Worm (Caenorhabditis elegans): Measurements from ENCODE around the gene F31B12.3.

Gene F31B12.3

DNA sequence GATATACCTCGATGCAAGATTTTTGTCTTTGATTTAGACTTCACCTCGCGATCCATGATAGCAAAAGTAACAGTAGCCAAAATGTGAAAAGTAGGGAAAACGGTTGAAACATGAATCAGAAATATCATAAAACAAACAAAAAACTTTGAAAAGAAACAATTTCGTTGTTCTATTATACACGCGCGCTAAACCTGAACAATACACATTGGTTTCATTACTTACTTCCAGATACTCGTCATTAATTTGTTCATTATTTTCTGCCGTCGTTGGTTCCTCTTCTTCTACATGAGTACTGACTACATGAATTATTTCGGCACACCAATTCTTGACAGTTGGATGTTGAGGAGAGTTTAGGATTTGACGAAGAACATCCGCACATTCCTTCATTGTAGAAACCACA, at the start of gene F31B12.3:
Gene F31B12.3 (minus strand): TSS at position 101 of the 400 bp plus-strand sequence.
- TF ChIP-seq tra-4 (tag; optimal IDR thresholded peaks at IDR 0.05) (no peak), F13C5.2 (tag; optimal IDR thresholded peaks at IDR 0.05) (no peak), tbx-11 (GFP tag; IDR thresholded peaks at IDR 0.05) (no peak), tbx-37 (GFP tag; conservative IDR thresholded peaks at IDR 0.05) (no peak), B0310.2 (tag; optimal IDR thresholded peaks at IDR 0.05) (no peak), flt-1 (GFP tag; IDR thresholded peaks at IDR 0.05) (no peak), scrt-1 (GFP tag; IDR thresholded peaks at IDR 0.05) (no peak), ets-7 (tag; optimal IDR thresholded peaks at IDR 0.05) (no peak), hnd-1 (tag; optimal IDR thresholded peaks at IDR 0.05) (no peak), sea-1 (GFP tag; conservative IDR thresholded peaks at IDR 0.05) (no peak)

DNA sequence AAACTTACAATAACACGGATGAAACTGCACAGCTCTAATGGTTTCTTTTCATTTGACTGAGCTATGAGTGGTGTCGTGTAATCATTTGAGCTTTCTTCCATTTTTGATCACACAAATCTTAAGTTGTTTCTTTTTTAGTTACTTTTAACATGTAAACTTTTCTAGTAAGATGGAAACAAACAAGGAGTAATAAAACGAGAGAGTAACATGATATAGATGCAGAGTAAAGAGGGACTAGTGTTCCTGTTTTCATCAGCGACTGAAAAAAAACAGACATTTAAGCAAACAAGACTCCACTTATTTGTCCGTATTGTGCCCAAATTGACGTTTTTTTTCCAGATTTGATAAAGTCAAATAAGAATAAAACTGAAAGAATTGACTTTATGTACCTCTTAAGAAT, 49.7 kb upstream of the F31B12.3 start, which contains the start of gene pgp-7:
Gene pgp-7 (minus strand): TSS at position 101 of the 400 bp plus-strand sequence.
- no peak for TF ChIP-seq B0310.2 (tag; optimal IDR thresholded peaks at IDR 0.05)
- TF ChIP-seq pes-1 (GFP tag; IDR thresholded peaks at IDR 0.05) = no peak
- no peak for TF ChIP-seq hmbx-1 (tag; optimal IDR thresholded peaks at IDR 0.05)
- no peak for TF ChIP-seq tra-4 (tag; optimal IDR thresholded peaks at IDR 0.05)
- no peak for TF ChIP-seq ceh-36 (tag; optimal IDR thresholded peaks at IDR 0.05)
- TF ChIP-seq tbx-37 (GFP tag; conservative IDR thresholded peaks at IDR 0.05) = no peak
- no peak for TF ChIP-seq flt-1 (GFP tag; IDR thresholded peaks at IDR 0.05)

DNA sequence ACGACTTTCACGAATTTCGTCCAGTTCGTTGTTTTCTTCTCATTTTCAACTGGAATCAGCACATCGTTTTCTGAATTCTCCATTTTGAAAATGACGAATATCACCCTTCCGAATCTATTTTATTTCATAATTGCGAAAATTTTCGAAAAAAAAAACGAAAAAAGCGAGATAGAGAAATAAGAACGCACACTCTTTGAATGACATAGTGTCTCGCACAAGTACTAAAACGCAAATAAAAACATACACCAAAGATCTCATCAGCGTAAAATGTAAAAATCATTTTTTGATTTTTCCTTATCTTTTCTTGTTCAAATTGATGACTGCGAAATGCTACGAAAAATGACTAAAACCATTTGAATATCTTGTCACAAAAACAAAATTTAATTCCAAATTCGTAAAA, 43.9 kb upstream of the F31B12.3 start, which contains the start of gene pgp-8:
Gene pgp-8 (minus strand): TSS at position 101 of the 400 bp plus-strand sequence.
- no peak for TF ChIP-seq flt-1 (GFP tag; IDR thresholded peaks at IDR 0.05)
- TF ChIP-seq B0310.2 (tag; optimal IDR thresholded peaks at IDR 0.05) = no peak
- no peak for TF ChIP-seq tbx-11 (GFP tag; IDR thresholded peaks at IDR 0.05)
- TF ChIP-seq tra-4 (tag; optimal IDR thresholded peaks at IDR 0.05) = no peak
- no peak for TF ChIP-seq hmg-4 (GFP tag; optimal IDR thresholded peaks at IDR 0.05)
- no peak for TF ChIP-seq aly-1 (tag; optimal IDR thresholded peaks at IDR 0.05)
- no peak for TF ChIP-seq hmbx-1 (tag; optimal IDR thresholded peaks at IDR 0.05)
- TF ChIP-seq ets-7 (tag; optimal IDR thresholded peaks at IDR 0.05) = no peak
- no peak for TF ChIP-seq pes-1 (GFP tag; IDR thresholded peaks at IDR 0.05)
- TF ChIP-seq tbx-37 (GFP tag; conservative IDR thresholded peaks at IDR 0.05) = no peak
- TF ChIP-seq scrt-1 (GFP tag; IDR thresholded peaks at IDR 0.05) = no peak
- TF ChIP-seq ama-1 (optimal IDR thresholded peaks at IDR 0.05) = no peak
- TF ChIP-seq sea-1 (GFP tag; conservative IDR thresholded peaks at IDR 0.05) = no peak
- no peak for TF ChIP-seq F13C5.2 (tag; optimal IDR thresholded peaks at IDR 0.05)
- TF ChIP-seq ceh-13 (GFP tag; optimal IDR thresholded peaks at IDR 0.05) = no peak
- TF ChIP-seq ceh-36 (tag; optimal IDR thresholded peaks at IDR 0.05) = no peak
- TF ChIP-seq hnd-1 (tag; optimal IDR thresholded peaks at IDR 0.05) = no peak

DNA sequence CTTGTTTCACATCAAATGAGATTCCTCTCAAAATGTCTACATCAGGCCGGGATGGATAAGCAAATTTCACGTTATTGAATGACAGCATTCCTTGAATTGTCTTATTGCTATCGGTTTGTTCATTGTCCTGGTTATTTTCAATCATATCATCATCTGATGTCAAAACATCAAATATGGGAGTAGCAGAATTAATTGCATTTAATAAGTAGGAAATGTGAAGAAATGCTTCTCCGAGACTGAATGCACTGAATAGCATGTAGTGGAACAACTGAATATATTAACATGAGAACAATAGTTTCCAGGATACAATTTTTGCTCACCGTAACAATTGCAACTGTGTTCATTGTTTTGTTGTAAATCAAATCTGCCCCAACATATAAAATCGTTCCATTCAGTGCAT, 42.2 kb upstream of the F31B12.3 start:
- no peak for TF ChIP-seq flt-1 (GFP tag; IDR thresholded peaks at IDR 0.05)
- no peak for TF ChIP-seq tbx-37 (GFP tag; conservative IDR thresholded peaks at IDR 0.05)
- TF ChIP-seq tra-4 (tag; optimal IDR thresholded peaks at IDR 0.05) = no peak
- TF ChIP-seq ceh-36 (tag; optimal IDR thresholded peaks at IDR 0.05) = no peak
- no peak for TF ChIP-seq scrt-1 (GFP tag; IDR thresholded peaks at IDR 0.05)
- no peak for TF ChIP-seq B0310.2 (tag; optimal IDR thresholded peaks at IDR 0.05)
- TF ChIP-seq hmg-4 (GFP tag; optimal IDR thresholded peaks at IDR 0.05) = no peak
- TF ChIP-seq aly-1 (tag; optimal IDR thresholded peaks at IDR 0.05) = no peak

DNA sequence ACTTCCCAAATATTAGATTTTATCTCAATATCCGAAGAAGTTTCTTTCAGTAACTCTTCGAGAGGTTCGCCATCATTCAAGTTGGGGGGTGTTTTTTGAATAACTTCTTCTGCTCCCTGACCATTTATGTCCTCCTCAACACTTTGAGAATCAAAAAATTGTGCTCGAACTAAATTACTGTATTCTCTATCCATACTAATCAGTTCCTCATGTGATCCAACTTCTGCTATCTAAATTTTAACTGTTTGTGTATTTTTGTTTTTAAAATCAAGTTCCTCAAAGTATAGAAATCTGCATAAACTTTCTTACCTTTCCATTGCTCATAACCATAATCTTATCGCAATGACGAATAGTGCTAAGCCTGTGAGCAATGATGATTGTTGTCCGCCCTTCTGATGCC, 41.3 kb upstream of the F31B12.3 start:
- TF ChIP-seq F13C5.2 (tag; optimal IDR thresholded peaks at IDR 0.05) (no peak), tbx-37 (GFP tag; conservative IDR thresholded peaks at IDR 0.05) (no peak), aly-1 (tag; optimal IDR thresholded peaks at IDR 0.05) (no peak), hmbx-1 (tag; optimal IDR thresholded peaks at IDR 0.05) (no peak), ets-7 (tag; optimal IDR thresholded peaks at IDR 0.05) (no peak), scrt-1 (GFP tag; IDR thresholded peaks at IDR 0.05) (no peak), tra-4 (tag; optimal IDR thresholded peaks at IDR 0.05) (no peak), flt-1 (GFP tag; IDR thresholded peaks at IDR 0.05) (no peak), hmg-4 (GFP tag; optimal IDR thresholded peaks at IDR 0.05) (no peak), ceh-36 (tag; optimal IDR thresholded peaks at IDR 0.05) (no peak), ama-1 (optimal IDR thresholded peaks at IDR 0.05) (no peak), ceh-13 (GFP tag; optimal IDR thresholded peaks at IDR 0.05) (no peak), tbx-11 (GFP tag; IDR thresholded peaks at IDR 0.05) (no peak), pes-1 (GFP tag; IDR thresholded peaks at IDR 0.05) (no peak), B0310.2 (tag; optimal IDR thresholded peaks at IDR 0.05) (no peak), hnd-1 (tag; optimal IDR thresholded peaks at IDR 0.05) (no peak), sea-1 (GFP tag; conservative IDR thresholded peaks at IDR 0.05) (no peak)

DNA sequence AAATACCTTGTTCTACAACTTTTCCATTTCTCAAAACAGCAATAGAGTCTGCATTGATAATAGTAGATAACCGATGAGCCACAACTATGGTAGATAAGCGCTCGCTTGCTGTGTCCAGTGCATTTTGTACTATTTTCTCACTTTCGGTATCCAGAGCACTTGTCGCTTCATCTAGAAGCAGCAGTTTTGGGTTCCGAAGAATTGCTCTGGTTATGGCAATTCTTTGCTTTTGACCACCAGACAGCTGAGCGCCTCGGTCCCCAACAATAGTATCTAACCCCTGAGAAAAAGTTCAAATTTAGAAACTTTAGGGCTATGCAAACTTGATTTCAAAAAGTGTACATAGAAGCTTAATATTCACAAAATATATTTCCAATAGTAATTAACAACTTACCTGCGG, 39.2 kb upstream of the F31B12.3 start:
- TF ChIP-seq pes-1 (GFP tag; IDR thresholded peaks at IDR 0.05) (no peak), tbx-37 (GFP tag; conservative IDR thresholded peaks at IDR 0.05) (no peak), tbx-11 (GFP tag; IDR thresholded peaks at IDR 0.05) (no peak), hmg-4 (GFP tag; optimal IDR thresholded peaks at IDR 0.05) (no peak), hnd-1 (tag; optimal IDR thresholded peaks at IDR 0.05) (no peak), ama-1 (optimal IDR thresholded peaks at IDR 0.05) (no peak), scrt-1 (GFP tag; IDR thresholded peaks at IDR 0.05) (no peak), ceh-13 (GFP tag; optimal IDR thresholded peaks at IDR 0.05) (no peak), sea-1 (GFP tag; conservative IDR thresholded peaks at IDR 0.05) (no peak), tra-4 (tag; optimal IDR thresholded peaks at IDR 0.05) (no peak), F13C5.2 (tag; optimal IDR thresholded peaks at IDR 0.05) (no peak), ets-7 (tag; optimal IDR thresholded peaks at IDR 0.05) (no peak), hmbx-1 (tag; optimal IDR thresholded peaks at IDR 0.05) (no peak)

DNA sequence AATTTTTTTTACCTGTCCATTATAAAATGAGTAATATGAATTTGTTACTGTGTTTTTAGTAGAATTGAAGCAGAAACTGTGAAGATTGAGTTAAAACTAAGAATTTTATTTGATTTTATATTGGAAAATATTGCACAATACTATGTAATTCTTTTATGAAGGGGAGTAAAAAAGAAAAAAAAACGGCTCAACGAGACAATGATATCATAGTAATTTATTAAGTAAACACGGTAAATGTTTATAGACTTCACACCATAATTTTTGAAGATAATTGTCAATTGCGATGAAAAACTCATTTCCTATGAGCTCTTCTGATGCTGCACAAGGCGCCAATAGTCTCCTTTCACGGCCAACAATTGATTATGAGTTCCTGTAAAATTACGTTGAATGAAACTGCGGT, 38.8 kb upstream of the F31B12.3 start, which contains the start of gene pgp-5:
Gene pgp-5 (minus strand): TSS at position 87 of the 400 bp plus-strand sequence.
- TF ChIP-seq tbx-11 (GFP tag; IDR thresholded peaks at IDR 0.05) (no peak), ama-1 (optimal IDR thresholded peaks at IDR 0.05) (no peak), hmbx-1 (tag; optimal IDR thresholded peaks at IDR 0.05) (no peak), sea-1 (GFP tag; conservative IDR thresholded peaks at IDR 0.05) (no peak), F13C5.2 (tag; optimal IDR thresholded peaks at IDR 0.05) (no peak), ceh-36 (tag; optimal IDR thresholded peaks at IDR 0.05) (no peak), tra-4 (tag; optimal IDR thresholded peaks at IDR 0.05) (no peak), hnd-1 (tag; optimal IDR thresholded peaks at IDR 0.05) (no peak), tbx-37 (GFP tag; conservative IDR thresholded peaks at IDR 0.05) (no peak), ets-7 (tag; optimal IDR thresholded peaks at IDR 0.05) (no peak), scrt-1 (GFP tag; IDR thresholded peaks at IDR 0.05) (no peak), pes-1 (GFP tag; IDR thresholded peaks at IDR 0.05) (no peak), hmg-4 (GFP tag; optimal IDR thresholded peaks at IDR 0.05) (no peak), ceh-13 (GFP tag; optimal IDR thresholded peaks at IDR 0.05) (no peak), flt-1 (GFP tag; IDR thresholded peaks at IDR 0.05) (no peak), B0310.2 (tag; optimal IDR thresholded peaks at IDR 0.05) (no peak)
